Worm (Caenorhabditis elegans) whole organism, mixed stage, embryonic: ENCODE measurements around the gene R13A1.5.

ENCODE experiments used
- ceh-43 ChIP-seq: fragments of 200-800 bp; sonication (Bioruptor generic); optimal IDR thresholded peaks from 2 replicates; lab custom pipeline; 2018; ENCODE audit warnings: mild to moderate bottlenecking, missing genetic modification characterization, moderate library complexity, missing compliant biosample characterization
- elt-3 ChIP-seq: fragments of 150-350 bp; optimal IDR thresholded peaks from 2 replicates; lab custom pipeline; 2014; ENCODE audit warnings: missing biosample characterization, missing genetic modification characterization
- flh-1 ChIP-seq: fragments of 200-800 bp; sonication (Bioruptor generic); optimal IDR thresholded peaks from 2 replicates; lab custom pipeline; 2018; ENCODE audit warnings: mild to moderate bottlenecking, missing genetic modification characterization, moderate library complexity, missing compliant biosample characterization
- nhr-12 ChIP-seq: fragments of 150-350 bp; optimal IDR thresholded peaks from 2 replicates; lab custom pipeline; 2014; ENCODE audit warnings: missing biosample characterization, missing genetic modification characterization
- nhr-76 ChIP-seq: sonication (generic microtip); optimal IDR thresholded peaks from 2 replicates; lab custom pipeline; 2017; ENCODE audit warnings: missing biosample characterization, missing genetic modification characterization
- pha-4 ChIP-seq: fragments of 150-350 bp; optimal IDR thresholded peaks from 2 replicates; lab custom pipeline; 2018; ENCODE audit warnings: missing biosample characterization, missing genetic modification reagents, missing genetic modification characterization
- unc-39 ChIP-seq: fragments of 150-350 bp; optimal IDR thresholded peaks from 2 replicates; lab custom pipeline; 2014; ENCODE audit warnings: missing biosample characterization, missing genetic modification characterization

ce11 chrIV:7186756-7187155 is 4.9 kb downstream of the R13A1.5 start, which contains the start of gene str-249:
- TF ChIP-seq nhr-12 (tag; lab: Kevin White, UChicago) (no peak), flh-1 (no peak), nhr-76 (tag; lab: Kevin White, UChicago) (no peak), unc-39 (no peak), pha-4 (tag; lab: Kevin White, UChicago) (no peak), ceh-43 (no peak), elt-3 (no peak)
